Worm (Caenorhabditis elegans): ENCODE data around the gene Y73F4A.3.

- TF ChIP-seq unc-130 (tag; optimal IDR thresholded peaks at IDR 0.05) (no peak), snpc-4 (tag; optimal IDR thresholded peaks at IDR 0.05) (no peak), elt-3 (tag; optimal IDR thresholded peaks at IDR 0.05) (no peak), unc-86 (tag; optimal IDR thresholded peaks at IDR 0.05) (no peak), ceh-82 (tag; optimal IDR thresholded peaks at IDR 0.05) (no peak), ama-1 (optimal IDR thresholded peaks at IDR 0.05) (no peak), nhr-237 (tag; optimal IDR thresholded peaks at IDR 0.05) (no peak), unc-62 (GFP tag; optimal IDR thresholded peaks at IDR 0.05) (no peak), hlh-17 (GFP tag; optimal IDR thresholded peaks at IDR 0.05; ENCODE audit: borderline replicate concordance) (no peak), lin-35 (GFP tag; optimal IDR thresholded peaks at IDR 0.05) (no peak), aha-1 (tag; optimal IDR thresholded peaks at IDR 0.05) (no peak)
Observed at ce11 chrIV:9005310-9005709, 35.0 kb downstream of the Y73F4A.3 start, which contains the start of gene unc-129.

Measured in whole organism, L1 larva.